Fruit fly (Drosophila melanogaster) whole organism, pupa: Measurements from ENCODE around the gene IleRS-m.

Experiments used
- CG12605 ChIP-seq: fragments of 200-800 bp; sonication (Bioruptor generic); IDR thresholded peaks from 2 replicates; pipeline ENCODE4 v1.3.6; 2022; ENCODE audit warnings: missing biosample characterization, missing genetic modification characterization
- CG4496 ChIP-seq: fragments of 200-800 bp; sonication (Bioruptor generic); IDR thresholded peaks from 3 replicates; pipeline ENCODE4 v1.3.6; 2022; ENCODE audit warnings: missing biosample characterization, missing genetic modification characterization
- CG8159 ChIP-seq: fragments of 200-800 bp; sonication (Bioruptor generic); optimal IDR thresholded peaks from 3 replicates; lab custom pipeline; 2018; ENCODE audit warnings: missing biosample characterization, mild to moderate bottlenecking, missing genetic modification characterization, moderate library complexity
- CG8301 ChIP-seq: fragments of 200-800 bp; sonication (Bioruptor generic); optimal IDR thresholded peaks from 2 replicates; lab custom pipeline; 2018; ENCODE audit warnings: missing biosample characterization, mild to moderate bottlenecking, missing genetic modification characterization
- EcR ChIP-seq: fragments of 200-800 bp; sonication (Bioruptor generic); optimal IDR thresholded peaks from 3 replicates; lab custom pipeline; 2019; ENCODE audit warnings: missing biosample characterization, missing genetic modification characterization, mild to moderate bottlenecking, moderate library complexity, missing genetic modification reagents
- Ets98B ChIP-seq: fragments of 200-800 bp; sonication (Bioruptor generic); IDR thresholded peaks from 2 replicates; pipeline ENCODE4 v1.3.6; 2022; ENCODE audit warnings: missing biosample characterization, missing genetic modification characterization
- Pif1B ChIP-seq: fragments of 200-800 bp; sonication (Bioruptor generic); optimal IDR thresholded peaks from 3 replicates; lab custom pipeline; 2016; ENCODE audit warnings: missing biosample characterization, missing genetic modification characterization

- TF ChIP-seq CG8301 (tag; lab: Kevin White, UChicago): no peak
- no peak for TF ChIP-seq CG8159 (tag; lab: Kevin White, UChicago)
- TF ChIP-seq Ets98B (GFP tag; lab: Robert Waterston, UW): no peak
- TF ChIP-seq CG4496 (GFP tag; lab: Robert Waterston, UW): no peak
- no peak for TF ChIP-seq Pif1B (GFP tag; lab: Kevin White, UChicago)
- TF ChIP-seq CG12605 (GFP tag; lab: Robert Waterston, UW): no peak
- no peak for TF ChIP-seq EcR (GFP tag; lab: Kevin White, UChicago)
These were observed 36.9 kb downstream of the IleRS-m start for dm6 chr3L:16136819-16137553.
